Worm (Caenorhabditis elegans): Measurements from ENCODE around the gene cyp-33C9.

- no peak for TF ChIP-seq mab-5 (tag; optimal IDR thresholded peaks at IDR 0.05)
- no peak for TF ChIP-seq sptf-1 (tag; optimal IDR thresholded peaks at IDR 0.05)
- TF ChIP-seq cnd-1 (tag; optimal IDR thresholded peaks at IDR 0.05) = no peak
- TF ChIP-seq lsy-2 (tag; optimal IDR thresholded peaks at IDR 0.05) = no peak
- TF ChIP-seq nhr-28 (tag; optimal IDR thresholded peaks at IDR 0.05) = no peak
- TF ChIP-seq pha-4 (tag; optimal IDR thresholded peaks at IDR 0.05) = no peak
- no peak for TF ChIP-seq M03D4.4 (tag; optimal IDR thresholded peaks at IDR 0.05)
These were observed 46.8 kb upstream of the cyp-33C9 start, which contains the start of gene srab-9 for ce11 chrV:3141190-3141589.

Measured in whole organism, mixed stage, embryonic.